Fruit fly (Drosophila melanogaster) whole organism, embryonic: ENCODE measurements around the gene dpr4.

Source experiments
- Atf6 ChIP-seq: fragments of 200-800 bp; sonication (Bioruptor generic); IDR thresholded peaks from 2 replicates; pipeline ENCODE4 v1.3.6; 2022; ENCODE audit warnings: missing biosample characterization, missing genetic modification characterization
- B-H1 ChIP-seq: fragments of 200-800 bp; sonication (Bioruptor generic); IDR thresholded peaks from 3 replicates; pipeline ENCODE4 v1.3.6; 2022; ENCODE audit warnings: missing biosample characterization, missing genetic modification characterization
- CG10543 ChIP-seq: fragments of 200-800 bp; sonication (Bioruptor generic); optimal IDR thresholded peaks from 3 replicates; lab custom pipeline; 2017; ENCODE audit warnings: missing biosample characterization, mild to moderate bottlenecking, missing genetic modification characterization, moderate library complexity
- CG11247 ChIP-seq: fragments of 200-800 bp; sonication (Bioruptor generic); IDR thresholded peaks from 2 replicates; pipeline ENCODE4 v1.3.6; 2022; ENCODE audit warnings: missing biosample characterization, missing genetic modification characterization
- CG12219 ChIP-seq: fragments of 200-800 bp; sonication (Bioruptor generic); optimal IDR thresholded peaks from 3 replicates; lab custom pipeline; 2018; ENCODE audit warnings: missing biosample characterization, mild to moderate bottlenecking, missing genetic modification characterization
- CG12391 ChIP-seq: fragments of 200-800 bp; sonication (Bioruptor generic); optimal IDR thresholded peaks from 3 replicates; lab custom pipeline; 2018; ENCODE audit warnings: missing biosample characterization, mild to moderate bottlenecking, missing genetic modification characterization, moderate library complexity
- CG13624 ChIP-seq: fragments of 200-800 bp; sonication (Bioruptor generic); optimal IDR thresholded peaks from 2 replicates; lab custom pipeline; 2016; ENCODE audit warnings: missing biosample characterization, missing genetic modification characterization
- CG15479 ChIP-seq: fragments of 200-800 bp; sonication (Bioruptor generic); optimal IDR thresholded peaks from 3 replicates; lab custom pipeline; 2019; ENCODE audit warnings: missing biosample characterization, mild to moderate bottlenecking, missing genetic modification characterization, moderate library complexity
- CG18262 ChIP-seq: fragments of 200-800 bp; optimal IDR thresholded peaks from 3 replicates; lab custom pipeline; 2019; ENCODE audit warnings: missing biosample characterization, mild to moderate bottlenecking, missing genetic modification characterization, moderate library complexity
- CG3281 ChIP-seq: fragments of 200-800 bp; sonication (Bioruptor generic); optimal IDR thresholded peaks from 3 replicates; lab custom pipeline; 2017; ENCODE audit warnings: missing biosample characterization, mild to moderate bottlenecking, missing genetic modification characterization
- CG33213 ChIP-seq: fragments of 200-800 bp; sonication (Bioruptor generic); optimal IDR thresholded peaks from 3 replicates; lab custom pipeline; 2016; ENCODE audit warnings: missing biosample characterization, missing genetic modification characterization
- CG4328 ChIP-seq: fragments of 200-800 bp; sonication (Bioruptor generic); optimal IDR thresholded peaks from 3 replicates; lab custom pipeline; 2017; ENCODE audit warnings: missing biosample characterization, missing genetic modification reagents, missing genetic modification characterization
- CG4360 ChIP-seq: fragments of 200-800 bp; sonication (Bioruptor generic); IDR thresholded peaks from 2 replicates; pipeline ENCODE4 v1.3.6; 2022; ENCODE audit warnings: missing biosample characterization, missing genetic modification characterization
- CG4404 ChIP-seq: fragments of 200-800 bp; sonication (Bioruptor generic); IDR thresholded peaks from 2 replicates; pipeline ENCODE4 v1.3.6; 2022; ENCODE audit warnings: missing biosample characterization, missing genetic modification characterization
- CG4617 ChIP-seq: fragments of 200-800 bp; sonication (Bioruptor generic); optimal IDR thresholded peaks from 3 replicates; lab custom pipeline; 2016; ENCODE audit warnings: missing biosample characterization, missing genetic modification characterization, borderline replicate concordance
- CG4854 ChIP-seq: fragments of 200-800 bp; sonication (Bioruptor generic); optimal IDR thresholded peaks from 2 replicates; lab custom pipeline; 2016; ENCODE audit warnings: missing biosample characterization, missing genetic modification characterization, inconsistent platforms
- CG6765 ChIP-seq: fragments of 200-800 bp; sonication (Bioruptor generic); optimal IDR thresholded peaks from 3 replicates; lab custom pipeline; 2017; ENCODE audit warnings: missing biosample characterization, mild to moderate bottlenecking, missing genetic modification characterization
- CG6854 ChIP-seq: fragments of 200-800 bp; sonication (Bioruptor generic); optimal IDR thresholded peaks from 3 replicates; lab custom pipeline; 2017; ENCODE audit warnings: missing biosample characterization, mild to moderate bottlenecking, missing genetic modification characterization
- CG7372 ChIP-seq: fragments of 200-800 bp; sonication (Bioruptor generic); IDR thresholded peaks from 2 replicates; pipeline ENCODE4 v1.3.6; 2022; ENCODE audit warnings: missing biosample characterization, missing genetic modification characterization
- CG7556 ChIP-seq: fragments of 200-800 bp; sonication (Bioruptor generic); optimal IDR thresholded peaks from 2 replicates; lab custom pipeline; 2017; ENCODE audit warnings: missing biosample characterization, mild to moderate bottlenecking, missing genetic modification characterization
- CG8290 ChIP-seq, 3 experiments: fragments of 200-800 bp; sonication (Bioruptor generic); optimal IDR thresholded peaks; 2 replicates each; lab custom pipeline; 2016 to 2019; ENCODE audit warnings: missing biosample characterization in 3 of 3, missing genetic modification characterization in 3 of 3, mild to moderate bottlenecking in 2 of 3, moderate library complexity in 1 of 3
- CG8924 ChIP-seq: fragments of 200-800 bp; optimal IDR thresholded peaks from 3 replicates; lab custom pipeline; 2019; ENCODE audit warnings: missing biosample characterization, mild to moderate bottlenecking, missing genetic modification characterization, moderate library complexity
- CG9932 ChIP-seq: fragments of 200-800 bp; sonication (Bioruptor generic); IDR thresholded peaks from 2 replicates; pipeline ENCODE4 v1.3.6; 2022; ENCODE audit warnings: missing biosample characterization, missing genetic modification characterization
- Dp ChIP-seq: fragments of 200-800 bp; sonication (Bioruptor generic); optimal IDR thresholded peaks from 2 replicates; lab custom pipeline; 2018; ENCODE audit warnings: missing biosample characterization, mild to moderate bottlenecking, missing genetic modification characterization, moderate library complexity
- Eip74EF ChIP-seq, 2 experiments: fragments of 200-800 bp in 1 of 2; fragments of >200 bp in 1 of 2; sonication (Bioruptor generic) in 1 of 2; optimal IDR thresholded peaks; 2 replicates each; lab custom pipeline; 2017 to 2019; ENCODE audit warnings: missing biosample characterization in 2 of 2, missing genetic modification characterization in 2 of 2, mild to moderate bottlenecking in 1 of 2, moderate library complexity in 1 of 2
- Hmr ChIP-seq: fragments of 200-800 bp; sonication (Bioruptor generic); optimal IDR thresholded peaks from 3 replicates; lab custom pipeline; 2017; ENCODE audit warnings: mild to moderate bottlenecking, missing biosample characterization, missing genetic modification reagents, missing genetic modification characterization
- Mes4 ChIP-seq: fragments of 200-800 bp; sonication (Bioruptor generic); optimal IDR thresholded peaks from 2 replicates; lab custom pipeline; 2016; ENCODE audit warnings: missing biosample characterization, missing genetic modification characterization
- Scr ChIP-seq: fragments of 200-800 bp; sonication (Bioruptor generic); IDR thresholded peaks from 2 replicates; pipeline ENCODE4 v1.3.6; 2022; ENCODE audit warnings: missing biosample characterization, missing genetic modification characterization; ENCODE audit not compliant: partially characterized antibody
- Stat92E ChIP-seq, 3 experiments: fragments of >200 bp in 2 of 3; fragments of 200-800 bp in 1 of 3; sonication (Bioruptor generic) in 1 of 3; optimal IDR thresholded peaks; 2 replicates each; lab custom pipeline; 2017 to 2019; ENCODE audit warnings: missing biosample characterization in 3 of 3, missing genetic modification characterization in 3 of 3, mild to moderate bottlenecking in 1 of 3, moderate library complexity in 1 of 3
- Taf1 ChIP-seq: fragments of 200-800 bp; sonication (Bioruptor generic); IDR thresholded peaks from 2 replicates; pipeline ENCODE4 v1.3.6; 2022; ENCODE audit warnings: missing biosample characterization, missing genetic modification characterization
- YL-1 ChIP-seq: fragments of 200-800 bp; sonication (Bioruptor generic); optimal IDR thresholded peaks from 3 replicates; lab custom pipeline; 2017; ENCODE audit warnings: missing biosample characterization, mild to moderate bottlenecking, missing genetic modification characterization
- ab ChIP-seq: fragments of 200-800 bp; sonication (Bioruptor generic); optimal IDR thresholded peaks from 2 replicates; lab custom pipeline; 2016; ENCODE audit warnings: missing biosample characterization, missing genetic modification characterization
- ash1 ChIP-seq: fragments of 200-800 bp; sonication (Bioruptor generic); optimal IDR thresholded peaks from 2 replicates; lab custom pipeline; 2018; ENCODE audit warnings: missing biosample characterization, mild to moderate bottlenecking, missing genetic modification characterization
- bowl ChIP-seq: fragments of 200-800 bp; sonication (Bioruptor generic); IDR thresholded peaks from 2 replicates; pipeline ENCODE4 v1.3.6; 2022; ENCODE audit warnings: missing biosample characterization, missing genetic modification characterization
- chm ChIP-seq: fragments of 200-800 bp; sonication (Bioruptor generic); IDR thresholded peaks from 2 replicates; pipeline ENCODE4 v1.3.6; 2022; ENCODE audit warnings: missing biosample characterization, missing genetic modification characterization
- exex ChIP-seq: fragments of 200-800 bp; sonication (Bioruptor generic); optimal IDR thresholded peaks from 4 replicates; lab custom pipeline; 2018; ENCODE audit warnings: missing biosample characterization, mild to moderate bottlenecking, missing genetic modification characterization, moderate library complexity
- grn ChIP-seq: fragments of 200-800 bp; sonication (Bioruptor generic); optimal IDR thresholded peaks from 3 replicates; lab custom pipeline; 2017; ENCODE audit warnings: missing biosample characterization, missing genetic modification characterization
- gro ChIP-seq: fragments of 200-800 bp; sonication (Bioruptor generic); optimal IDR thresholded peaks from 2 replicates; lab custom pipeline; 2016; ENCODE audit warnings: missing biosample characterization, missing genetic modification characterization
- lilli ChIP-seq: fragments of 200-800 bp; sonication (Bioruptor generic); optimal IDR thresholded peaks from 3 replicates; lab custom pipeline; 2016; ENCODE audit warnings: missing biosample characterization, missing genetic modification characterization
- odd ChIP-seq: fragments of 200-800 bp; sonication (Bioruptor generic); optimal IDR thresholded peaks from 2 replicates; lab custom pipeline; 2017; ENCODE audit warnings: missing biosample characterization, mild to moderate bottlenecking, missing genetic modification characterization
- onecut ChIP-seq: fragments of 200-800 bp; sonication (Bioruptor generic); IDR thresholded peaks from 2 replicates; pipeline ENCODE4 v1.3.6; 2022; ENCODE audit warnings: missing biosample characterization, missing genetic modification characterization
- org-1 ChIP-seq: fragments of 200-800 bp; sonication (Bioruptor generic); optimal IDR thresholded peaks from 2 replicates; lab custom pipeline; 2017; ENCODE audit warnings: missing biosample characterization, missing genetic modification characterization
- otp ChIP-seq: fragments of 200-800 bp; sonication (Bioruptor generic); IDR thresholded peaks from 3 replicates; pipeline ENCODE4, ENCODE4 v1.3.6; 2022; ENCODE audit warnings: missing biosample characterization, missing genetic modification characterization
- salm ChIP-seq: fragments of 200-800 bp; sonication (Bioruptor generic); optimal IDR thresholded peaks from 2 replicates; lab custom pipeline; 2018; ENCODE audit warnings: missing biosample characterization, mild to moderate bottlenecking, missing genetic modification characterization
- slp2 ChIP-seq: fragments of 200-800 bp; sonication (Bioruptor generic); optimal IDR thresholded peaks from 2 replicates; lab custom pipeline; 2016; ENCODE audit warnings: missing biosample characterization, missing genetic modification characterization
- tna ChIP-seq: fragments of 200-800 bp; sonication (Bioruptor generic); IDR thresholded peaks from 2 replicates; pipeline ENCODE4 v1.3.6; 2022; ENCODE audit warnings: missing biosample characterization, missing genetic modification characterization; ENCODE audit not compliant: partially characterized antibody
- vnd ChIP-seq: fragments of 200-800 bp; sonication (Bioruptor generic); IDR thresholded peaks from 3 replicates; pipeline ENCODE4 v1.3.6; 2022; ENCODE audit warnings: missing biosample characterization, missing genetic modification characterization; ENCODE audit not compliant: partially characterized antibody
- z ChIP-seq: fragments of 200-800 bp; sonication (Bioruptor generic); IDR thresholded peaks from 3 replicates; pipeline ENCODE4 v1.3.6; 2022; ENCODE audit warnings: missing biosample characterization, missing genetic modification characterization

dpr4 gene

DNA sequence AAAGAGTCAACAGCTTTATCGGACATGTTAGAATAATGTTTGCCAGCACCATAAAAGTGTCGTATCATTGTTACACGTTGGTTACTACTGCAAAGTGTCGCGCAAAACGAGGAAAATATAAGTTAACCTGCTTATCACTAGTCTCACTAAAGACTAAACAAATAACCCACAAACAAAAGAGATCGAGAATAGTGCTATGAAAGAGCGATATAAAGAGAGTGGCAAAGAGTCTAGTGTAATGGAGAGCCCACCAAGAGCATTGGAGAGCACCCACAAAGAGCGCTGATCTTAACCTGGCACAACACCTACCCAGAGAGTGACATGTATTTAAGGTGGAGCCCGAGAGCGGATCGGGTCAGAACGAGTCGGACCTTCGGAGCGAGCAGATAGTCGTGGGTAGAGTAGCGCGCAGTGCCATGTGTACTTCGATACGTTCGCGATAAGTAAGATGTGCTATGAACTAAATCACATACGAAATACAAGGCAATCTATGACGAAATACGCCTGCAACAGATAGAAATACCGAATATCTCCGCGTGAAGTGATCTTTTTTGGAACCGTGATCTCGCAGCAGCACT is 26.2 kb upstream of the dpr4 start, which contains the start of gene Mrp4 (continued):
- TF ChIP-seq onecut (GFP tag; lab: Robert Waterston, UW) (peak; percentile 45; the same call in 1 of the 2 replicates), ash1 (peak; percentile 21), CG18262 (peak; percentile 7), salm (peak; percentile 71), Dp (GFP tag; lab: Kevin White, UChicago) (no peak), CG7372 (GFP tag; lab: Robert Waterston, UW) (no peak), otp (GFP tag; lab: Robert Waterston, UW) (peak; percentile 53; the same call in 2 of the 3 replicates), slp2 (no peak), gro (GFP tag; lab: Kevin White, UChicago) (peak; percentile 12), Atf6 (GFP tag; lab: Robert Waterston, UW) (peak; percentile 78), tna (GFP tag; lab: Robert Waterston, UW) (peak; percentile 48; the same call in 1 of the 2 replicates), z (peak; percentile 57; the same call in 2 of the 3 replicates), exex (tag; lab: Kevin White, UChicago) (peak; percentile 7), CG4328 (GFP tag; lab: Kevin White, UChicago) (no peak), CG6854 (GFP tag; lab: Kevin White, UChicago) (peak; percentile 58), CG8924 (tag; lab: Kevin White, UChicago) (peak; percentile 27), CG12391 (tag; lab: Kevin White, UChicago) (peak; percentile 29), Scr (GFP tag; lab: Robert Waterston, UW) (no peak; the same call in 1 of the 2 replicates), CG33213 (GFP tag; lab: Kevin White, UChicago) (no peak), vnd (GFP tag; lab: Robert Waterston, UW) (no peak), YL-1 (GFP tag; lab: Kevin White, UChicago) (no peak), Hmr (GFP tag; lab: Kevin White, UChicago) (peak; percentile 72), CG4404 (no peak), Stat92E (GFP tag; optimal IDR thresholded peaks at IDR 0.05; lab: Kevin White, UChicago) (peak in 1 of 3 experiments; percentile 76), CG12219 (GFP tag; lab: Kevin White, UChicago) (peak; percentile 64), CG11247 (GFP tag; lab: Robert Waterston, UW) (peak; percentile 58), bowl (GFP tag; lab: Robert Waterston, UW) (peak; percentile 62; the same call in 1 of the 2 replicates), CG15479 (no peak), Mes4 (peak; percentile 27), ab (GFP tag; lab: Kevin White, UChicago) (no peak), Eip74EF (GFP tag; optimal IDR thresholded peaks at IDR 0.05; lab: Kevin White, UChicago) (peak in 1 of 2 experiments; percentile 79), CG10543 (GFP tag; lab: Kevin White, UChicago) (peak; percentile 73), CG4360 (GFP tag; lab: Robert Waterston, UW) (peak; percentile 39; the same call in 1 of the 2 replicates), CG13624 (peak; percentile 18), chm (GFP tag; lab: Robert Waterston, UW) (peak; percentile 88), B-H1 (GFP tag; lab: Robert Waterston, UW) (no peak; the same call in 2 of the 3 replicates), CG8290 (GFP tag; optimal IDR thresholded peaks at IDR 0.05; lab: Kevin White, UChicago) (no peak), CG8290 (tag; optimal IDR thresholded peaks at IDR 0.05; lab: Kevin White, UChicago) (no peak), CG4617 (no peak), grn (GFP tag; lab: Kevin White, UChicago) (peak; percentile 96), odd (GFP tag; lab: Kevin White, UChicago) (peak; percentile 76), lilli (GFP tag; lab: Kevin White, UChicago) (peak; percentile 39), CG4854 (GFP tag; lab: Kevin White, UChicago) (no peak), Taf1 (GFP tag; lab: Robert Waterston, UW) (peak; percentile 55; the same call in 1 of the 2 replicates), org-1 (GFP tag; lab: Kevin White, UChicago) (no peak), CG9932 (GFP tag; lab: Robert Waterston, UW) (peak; percentile 42), CG6765 (GFP tag; lab: Kevin White, UChicago) (peak; percentile 48), CG3281 (GFP tag; lab: Kevin White, UChicago) (peak; percentile 37), CG7556 (GFP tag; lab: Kevin White, UChicago) (peak; percentile 34)
